Fruit fly (Drosophila melanogaster): ENCODE results near the gene CG7443.

- no peak for TF ChIP-seq toe (GFP tag; optimal IDR thresholded peaks at IDR 0.05)
- TF ChIP-seq ovo (GFP tag; optimal IDR thresholded peaks at IDR 0.05), result no peak
- TF ChIP-seq tj (GFP tag; optimal IDR thresholded peaks at IDR 0.05), result no peak
- TF ChIP-seq kay (GFP tag; ENCODE audit: borderline replicate concordance), result no peak
- TF ChIP-seq cnc (optimal IDR thresholded peaks at IDR 0.05), result no peak
- TF ChIP-seq pad (GFP tag; optimal IDR thresholded peaks at IDR 0.05), result no peak
- TF ChIP-seq CG12768 (GFP tag; optimal IDR thresholded peaks at IDR 0.05), result no peak
- TF ChIP-seq CG7045 (GFP tag; optimal IDR thresholded peaks at IDR 0.05), result no peak
- no peak for TF ChIP-seq CG5204 (GFP tag; optimal IDR thresholded peaks at IDR 0.05)
- no peak for TF ChIP-seq bab1 (GFP tag; optimal IDR thresholded peaks at IDR 0.05)
- TF ChIP-seq CG7101 (tag; optimal IDR thresholded peaks at IDR 0.05), result no peak
- TF ChIP-seq CG11617 (GFP tag; optimal IDR thresholded peaks at IDR 0.05), result no peak
- TF ChIP-seq CG14711 (tag; optimal IDR thresholded peaks at IDR 0.05), result no peak
Measured at dm6 chr3R:8277494-8278293, 46.4 kb upstream of the CG7443 start, which contains the start of gene ato.

Data from whole organism, adult.